Fruit fly (Drosophila melanogaster): Measurements from ENCODE around the gene Brd8.

Brd8 gene

dm6 chr3R:29265075-29265474 lies 41.8 kb downstream of the Brd8 start (continued):
- TF ChIP-seq otp (GFP tag; IDR thresholded peaks at IDR 0.05) (0 out of 3 replicates have a peak, but pooled peaks have one; percentile 10), CG6254 (GFP tag; optimal IDR thresholded peaks at IDR 0.05) (peak; percentile 35), CG14441 (GFP tag; IDR thresholded peaks at IDR 0.05) (no peak), gro (GFP tag; optimal IDR thresholded peaks at IDR 0.05) (no peak), Sry-β (GFP tag; optimal IDR thresholded peaks at IDR 0.05) (no peak), H15 (GFP tag; IDR thresholded peaks at IDR 0.05) (no peak), Asciz (GFP tag; optimal IDR thresholded peaks at IDR 0.05) (peak; percentile 18), CG33557 (GFP tag; optimal IDR thresholded peaks at IDR 0.05) (peak; percentile 65), gfzf (GFP tag; optimal IDR thresholded peaks at IDR 0.05) (no peak), CG3163 (GFP tag; optimal IDR thresholded peaks at IDR 0.05) (no peak), CG14710 (tag; optimal IDR thresholded peaks at IDR 0.05) (peak; percentile 64), yki (optimal IDR thresholded peaks at IDR 0.05) (no peak), tio (GFP tag; optimal IDR thresholded peaks at IDR 0.05) (no peak), fd64A (GFP tag; optimal IDR thresholded peaks at IDR 0.05) (no peak), Hr51 (GFP tag; optimal IDR thresholded peaks at IDR 0.05) (peak in 1 of 2 experiments; percentile 21), CG4424 (GFP tag; optimal IDR thresholded peaks at IDR 0.05) (peak; percentile 28), unpg (GFP tag; optimal IDR thresholded peaks at IDR 0.05) (peak; percentile 42), ken (GFP tag; IDR thresholded peaks at IDR 0.05) (no peak), CG10959 (GFP tag; IDR thresholded peaks at IDR 0.05) (peak; percentile 53), CG7839 (tag; optimal IDR thresholded peaks at IDR 0.05) (peak; percentile 51), CG4820 (GFP tag; optimal IDR thresholded peaks at IDR 0.05) (peak; percentile 8), CG10979 (tag; optimal IDR thresholded peaks at IDR 0.05) (peak; percentile 77), CTCF (GFP tag; optimal IDR thresholded peaks at IDR 0.05) (no peak), zfh1 (GFP tag; IDR thresholded peaks at IDR 0.05) (peak; percentile 48; the same call in 1 of the 3 replicates), dati (GFP tag; IDR thresholded peaks at IDR 0.05) (no peak), CoRest (tag; optimal IDR thresholded peaks at IDR 0.05) (peak; percentile 56), Ptx1 (GFP tag; IDR thresholded peaks at IDR 0.05) (no peak), tin (GFP tag; optimal IDR thresholded peaks at IDR 0.05) (peak; percentile 19), D (optimal IDR thresholded peaks at IDR 0.05) (no peak), D (GFP tag; optimal IDR thresholded peaks at IDR 0.05) (peak; percentile 46), E2f2 (GFP tag; IDR thresholded peaks at IDR 0.05) (peak; percentile 12; the same call in 1 of the 2 replicates), luna (GFP tag; optimal IDR thresholded peaks at IDR 0.05) (no peak), da (GFP tag; optimal IDR thresholded peaks at IDR 0.05) (no peak), sisA (GFP tag; IDR thresholded peaks at IDR 0.05) (no peak), CG17328 (GFP tag; IDR thresholded peaks at IDR 0.05) (peak; percentile 43; the same call in 1 of the 2 replicates), CG12299 (tag; optimal IDR thresholded peaks at IDR 0.05) (no peak), CG4360 (GFP tag; IDR thresholded peaks at IDR 0.05) (no peak), NC2β (GFP tag; optimal IDR thresholded peaks at IDR 0.05) (peak; percentile 54), ci (GFP tag; IDR thresholded peaks at IDR 0.05) (0 out of 3 replicates have a peak, but pooled peaks have one; percentile 48), schlank (tag; optimal IDR thresholded peaks at IDR 0.05) (no peak), Six4 (GFP tag; optimal IDR thresholded peaks at IDR 0.05) (no peak), CG32532 (GFP tag; IDR thresholded peaks at IDR 0.05) (no peak), CG16813 (GFP tag; IDR thresholded peaks at IDR 0.05; ENCODE audit: partially characterized antibody) (no peak), Dek (tag; optimal IDR thresholded peaks at IDR 0.05) (no peak), ac (GFP tag; optimal IDR thresholded peaks at IDR 0.05) (peak; percentile 3), CG12391 (tag; optimal IDR thresholded peaks at IDR 0.05) (peak; percentile 53), ewg (GFP tag; optimal IDR thresholded peaks at IDR 0.05) (peak; percentile 89), pros (GFP tag; optimal IDR thresholded peaks at IDR 0.05) (no peak), toy (GFP tag; IDR thresholded peaks at IDR 0.05) (no peak), B-H1 (GFP tag; IDR thresholded peaks at IDR 0.05) (no peak), Med (GFP tag) (no peak), CG17385 (GFP tag; optimal IDR thresholded peaks at IDR 0.05) (peak; percentile 19), chn (GFP tag; optimal IDR thresholded peaks at IDR 0.05) (peak; percentile 11)
